Fruit fly (Drosophila melanogaster) S2 (cell line): ENCODE results near the gene Nup154.

ENCODE experiments used
- CG8478 ChIP-seq: fragments of >200 bp; optimal IDR thresholded peaks from 2 replicates; lab custom pipeline; 2018
- CTCF ChIP-seq, 2 experiments: fragments of >200 bp; optimal IDR thresholded peaks; 2 replicates each; lab custom pipeline; 2018

DNA sequence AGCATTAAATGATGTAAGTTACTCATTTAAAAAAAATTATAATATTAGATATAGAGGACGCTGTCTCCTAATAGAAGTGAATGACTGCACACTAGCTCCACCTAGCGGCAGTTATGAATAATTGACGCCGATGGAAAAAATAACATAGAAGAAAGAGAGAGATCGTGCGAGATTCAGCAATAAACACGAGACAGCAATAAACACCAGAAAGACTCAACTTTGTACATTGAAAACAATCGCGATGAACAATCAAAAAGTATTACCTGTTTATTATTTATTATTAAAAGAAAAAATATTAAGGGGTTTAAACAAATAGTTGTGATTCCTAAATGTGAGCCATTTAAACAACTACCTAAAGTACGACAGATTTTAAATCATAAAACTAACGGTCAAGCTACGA is 18.5 kb upstream of the Nup154 start:
- no peak for TF ChIP-seq CG8478 (lab: Kevin White, UChicago)
- peak; percentile 49 to 91 for TF ChIP-seq CTCF (optimal IDR thresholded peaks at IDR 0.05; lab: Kevin White, UChicago)
